Worm (Caenorhabditis elegans): Measurements from ENCODE around the gene eat-17.

DNA sequence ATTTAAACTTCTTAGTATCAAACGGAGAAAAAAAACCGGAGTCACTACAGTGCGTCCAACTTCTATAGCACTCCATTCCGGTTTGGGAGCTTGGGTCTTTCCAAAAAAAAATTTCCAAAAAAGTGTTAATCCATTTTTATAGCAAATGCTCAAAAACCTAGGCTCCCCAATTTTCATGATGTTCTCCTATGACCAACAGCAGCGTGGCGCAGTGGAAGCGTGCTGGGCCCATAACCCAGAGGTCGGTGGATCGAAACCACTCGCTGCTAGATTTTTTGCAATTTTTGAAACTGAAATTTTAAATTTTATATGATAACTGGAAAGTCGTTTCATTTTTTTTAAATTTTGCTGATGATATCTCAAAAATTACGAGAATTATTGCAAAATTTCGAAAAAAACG, 24.3 kb upstream of the eat-17 start:
- no peak for TF ChIP-seq mec-3 (tag; optimal IDR thresholded peaks at IDR 0.05; ENCODE audit: borderline replicate concordance)
- no peak for TF ChIP-seq pat-9 (tag; optimal IDR thresholded peaks at IDR 0.05)
- no peak for TF ChIP-seq ama-1 (optimal IDR thresholded peaks at IDR 0.05)
- TF ChIP-seq fkh-10 (GFP tag; optimal IDR thresholded peaks at IDR 0.05): no peak
- TF ChIP-seq ceh-31 (tag; optimal IDR thresholded peaks at IDR 0.05): no peak
- TF ChIP-seq hlh-30 (tag; optimal IDR thresholded peaks at IDR 0.05; ENCODE audit: insufficient read depth): no peak
- no peak for TF ChIP-seq ceh-24 (tag; optimal IDR thresholded peaks at IDR 0.05)
- no peak for TF ChIP-seq pqm-1 (tag; optimal IDR thresholded peaks at IDR 0.05)
- TF ChIP-seq sox-4 (tag; optimal IDR thresholded peaks at IDR 0.05): no peak
- no peak for TF ChIP-seq pha-4 (tag; optimal IDR thresholded peaks at IDR 0.05)
- TF ChIP-seq hlh-6 (tag; optimal IDR thresholded peaks at IDR 0.05): no peak
- no peak for TF ChIP-seq zip-5 (tag; optimal IDR thresholded peaks at IDR 0.05)
- TF ChIP-seq rnt-1 (tag; optimal IDR thresholded peaks at IDR 0.05): no peak
